Fruit fly (Drosophila melanogaster): ENCODE results near the gene Dtwd2.

Dtwd2 gene

dm6 chr3R:7249460-7249859, at the start of gene Dtwd2, which contains the start of gene CG1227 (continued):
- TF ChIP-seq CG10321 (GFP tag; IDR thresholded peaks at IDR 0.05) (peak; percentile 73), E2f1 (GFP tag; IDR thresholded peaks at IDR 0.05) (peak; percentile 90), CG10431 (GFP tag; optimal IDR thresholded peaks at IDR 0.05) (peak; percentile 80), pnt (GFP tag; optimal IDR thresholded peaks at IDR 0.05) (peak; percentile 14), CG11695 (GFP tag; IDR thresholded peaks at IDR 0.05) (peak; percentile 93), schlank (tag; optimal IDR thresholded peaks at IDR 0.05) (peak; percentile 77), Trl (optimal IDR thresholded peaks at IDR 0.05) (no peak), Trl (GFP tag; optimal IDR thresholded peaks at IDR 0.05) (peak; percentile 64), crol (GFP tag; IDR thresholded peaks at IDR 0.05) (no peak), pho (GFP tag; optimal IDR thresholded peaks at IDR 0.05) (peak; percentile 71), CG11093 (GFP tag; IDR thresholded peaks at IDR 0.05) (no peak), so (GFP tag; IDR thresholded peaks at IDR 0.05) (peak; percentile 95), Lpt (GFP tag; optimal IDR thresholded peaks at IDR 0.05) (no peak), CG4820 (GFP tag; optimal IDR thresholded peaks at IDR 0.05) (peak; percentile 95), bab2 (GFP tag; optimal IDR thresholded peaks at IDR 0.05) (peak; percentile 64), TFAM (GFP tag; optimal IDR thresholded peaks at IDR 0.05) (no peak), CrebB (tag; optimal IDR thresholded peaks at IDR 0.05) (peak; percentile 93), sens-2 (GFP tag; IDR thresholded peaks at IDR 0.05) (peak; percentile 80), run (tag; optimal IDR thresholded peaks at IDR 0.05) (peak; percentile 86), sc (optimal IDR thresholded peaks at IDR 0.05) (no peak), sc (GFP tag; optimal IDR thresholded peaks at IDR 0.05) (peak; percentile 57), CG18764 (GFP tag; optimal IDR thresholded peaks at IDR 0.05) (no peak), CG6272 (GFP tag; IDR thresholded peaks at IDR 0.05) (peak; percentile 26; the same call in 1 of the 2 replicates), dm (GFP tag; optimal IDR thresholded peaks at IDR 0.05) (peak; percentile 84), B-H2 (GFP tag; optimal IDR thresholded peaks at IDR 0.05) (peak; percentile 92), lilli (GFP tag; optimal IDR thresholded peaks at IDR 0.05) (peak; percentile 86), CG17359 (tag; optimal IDR thresholded peaks at IDR 0.05) (peak; percentile 94), CG31365 (tag; optimal IDR thresholded peaks at IDR 0.05) (peak; percentile 31), sqz (GFP tag; optimal IDR thresholded peaks at IDR 0.05) (no peak), H15 (GFP tag; IDR thresholded peaks at IDR 0.05) (peak; percentile 78; the same call in 2 of the 3 replicates), crp (GFP tag; optimal IDR thresholded peaks at IDR 0.05) (peak; percentile 85 to 96), CG17568 (GFP tag; optimal IDR thresholded peaks at IDR 0.05) (no peak), Ada2b (GFP tag; IDR thresholded peaks at IDR 0.05) (peak; percentile 84), Neu2 (GFP tag; optimal IDR thresholded peaks at IDR 0.05; ENCODE audit: borderline replicate concordance) (no peak), Abd-B (GFP tag; optimal IDR thresholded peaks at IDR 0.05) (peak; percentile 65), lmd (GFP tag; IDR thresholded peaks at IDR 0.05) (peak; percentile 89), Nf-YC (tag; optimal IDR thresholded peaks at IDR 0.05) (no peak), Dad (GFP tag; optimal IDR thresholded peaks at IDR 0.05) (peak; percentile 32), tin (GFP tag; optimal IDR thresholded peaks at IDR 0.05) (peak; percentile 77), CG14667 (GFP tag; IDR thresholded peaks at IDR 0.05) (peak; percentile 79), CG8281 (tag; optimal IDR thresholded peaks at IDR 0.05) (peak; percentile 78), Meics (GFP tag; optimal IDR thresholded peaks at IDR 0.05) (peak; percentile 94), ranshi (GFP tag; IDR thresholded peaks at IDR 0.05) (peak; percentile 87), CG12942 (GFP tag; optimal IDR thresholded peaks at IDR 0.05) (peak; percentile 63), gcm (GFP tag; optimal IDR thresholded peaks at IDR 0.05) (no peak), CG10654 (GFP tag; optimal IDR thresholded peaks at IDR 0.05) (peak; percentile 58), jumu (GFP tag; optimal IDR thresholded peaks at IDR 0.05) (no peak), Atf3 (GFP tag; optimal IDR thresholded peaks at IDR 0.05) (no peak), prd (optimal IDR thresholded peaks at IDR 0.05) (no peak), prd (GFP tag; IDR thresholded peaks at IDR 0.05) (peak; percentile 81), CG16863 (GFP tag; optimal IDR thresholded peaks at IDR 0.05) (peak; percentile 43), CG11504 (tag; optimal IDR thresholded peaks at IDR 0.05) (peak; percentile 91), D19A (tag; optimal IDR thresholded peaks at IDR 0.05) (peak; percentile 92)

All from whole organism, embryonic.